Worm (Caenorhabditis elegans): Measurements from ENCODE around the gene akt-1.

Gene akt-1

ce11 chrV:10221317-10221716 lies 27.4 kb upstream of the akt-1 start, which contains the start of the genes fipr-5 and fipr-9:
Gene fipr-5, minus strand, starts transcription at chrV:10221417.
Gene fipr-9, plus strand, starts transcription at chrV:10221662.
- TF ChIP-seq C38D4.7 (GFP tag; optimal IDR thresholded peaks at IDR 0.05) (no peak), ceh-48 (tag; optimal IDR thresholded peaks at IDR 0.05) (no peak), tbx-7 (tag; optimal IDR thresholded peaks at IDR 0.05) (no peak), unc-42 (tag; optimal IDR thresholded peaks at IDR 0.05) (no peak), zip-5 (tag; optimal IDR thresholded peaks at IDR 0.05) (no peak), hlh-6 (tag; optimal IDR thresholded peaks at IDR 0.05) (no peak), F13H6.1 (tag; optimal IDR thresholded peaks at IDR 0.05) (no peak), odd-2 (tag; optimal IDR thresholded peaks at IDR 0.05) (no peak), ceh-2 (tag; optimal IDR thresholded peaks at IDR 0.05) (no peak), ceh-34 (tag; optimal IDR thresholded peaks at IDR 0.05) (no peak)

ce11 chrV:10222007-10222406 lies 26.7 kb upstream of the akt-1 start, which contains the start of gene C12D8.20:
Gene C12D8.20, plus strand, starts transcription at chrV:10222307.
- TF ChIP-seq ceh-24 (tag; optimal IDR thresholded peaks at IDR 0.05) (no peak), sdc-2 (tag; optimal IDR thresholded peaks at IDR 0.05) (no peak), C38D4.7 (GFP tag; optimal IDR thresholded peaks at IDR 0.05) (no peak), ceh-31 (tag; optimal IDR thresholded peaks at IDR 0.05) (no peak), nhr-232 (tag; optimal IDR thresholded peaks at IDR 0.05) (no peak), hlh-15 (tag; optimal IDR thresholded peaks at IDR 0.05) (no peak), ztf-16 (tag; optimal IDR thresholded peaks at IDR 0.05) (no peak), pqm-1 (tag; optimal IDR thresholded peaks at IDR 0.05) (no peak), hlh-13 (GFP tag; optimal IDR thresholded peaks at IDR 0.05) (no peak), sox-2 (GFP tag; IDR thresholded peaks at IDR 0.05) (no peak), madf-2 (tag; optimal IDR thresholded peaks at IDR 0.05) (no peak), ama-1 (optimal IDR thresholded peaks at IDR 0.05) (no peak), gmeb-2 (tag; optimal IDR thresholded peaks at IDR 0.05) (no peak), eyg-1 (tag; optimal IDR thresholded peaks at IDR 0.05) (no peak), elt-4 (tag; optimal IDR thresholded peaks at IDR 0.05) (no peak), pax-1 (tag; optimal IDR thresholded peaks at IDR 0.05) (no peak)

- TF ChIP-seq madf-2 (tag; optimal IDR thresholded peaks at IDR 0.05) (no peak), ceh-6 (GFP tag; optimal IDR thresholded peaks at IDR 0.05) (no peak), fax-1 (tag; optimal IDR thresholded peaks at IDR 0.05) (no peak), dmd-4 (tag; optimal IDR thresholded peaks at IDR 0.05; ENCODE audit: borderline replicate concordance) (no peak), K09A11.1 (tag; optimal IDR thresholded peaks at IDR 0.05; ENCODE audit: insufficient read depth) (no peak), nhr-232 (tag; optimal IDR thresholded peaks at IDR 0.05) (no peak), sox-4 (tag; optimal IDR thresholded peaks at IDR 0.05) (no peak), ztf-16 (tag; optimal IDR thresholded peaks at IDR 0.05) (no peak), mec-3 (tag; optimal IDR thresholded peaks at IDR 0.05; ENCODE audit: borderline replicate concordance) (no peak), hlh-15 (tag; optimal IDR thresholded peaks at IDR 0.05) (no peak), ceh-34 (tag; optimal IDR thresholded peaks at IDR 0.05) (no peak), unc-3 (GFP tag; conservative IDR thresholded peaks at IDR 0.05) (no peak), unc-3 (tag; optimal IDR thresholded peaks at IDR 0.05) (no peak), zip-5 (tag; optimal IDR thresholded peaks at IDR 0.05) (no peak), unc-86 (tag; optimal IDR thresholded peaks at IDR 0.05) (no peak), ceh-30 (tag; optimal IDR thresholded peaks at IDR 0.05) (no peak)
Measured at ce11 chrV:10224619-10225018, 24.1 kb upstream of the akt-1 start.

ce11 chrV:10225610-10226009 lies 23.1 kb upstream of the akt-1 start, which contains the start of gene daf-36:
Gene daf-36, minus strand, starts transcription at chrV:10225710.
- TF ChIP-seq hlh-6 (tag; optimal IDR thresholded peaks at IDR 0.05), result no peak
- no peak for TF ChIP-seq sox-4 (tag; optimal IDR thresholded peaks at IDR 0.05)
- no peak for TF ChIP-seq fkh-10 (GFP tag; optimal IDR thresholded peaks at IDR 0.05)
- no peak for TF ChIP-seq ceh-34 (tag; optimal IDR thresholded peaks at IDR 0.05)
- TF ChIP-seq pqm-1 (tag; optimal IDR thresholded peaks at IDR 0.05), result no peak
- no peak for TF ChIP-seq ceh-30 (tag; optimal IDR thresholded peaks at IDR 0.05)
- no peak for TF ChIP-seq T23F11.4 (GFP tag; optimal IDR thresholded peaks at IDR 0.05)
